Fruit fly (Drosophila melanogaster): ENCODE measurements around the gene Syx5.

The Syx5 gene

dm6 chr2L:16275809-16276178, 31.4 kb upstream of the Syx5 start:
- TF ChIP-seq CG8478 (optimal IDR thresholded peaks at IDR 0.05), result no peak
- peak; percentile 57 to 81 for TF ChIP-seq CTCF (optimal IDR thresholded peaks at IDR 0.05)

dm6 chr2L:16276820-16277219, 30.3 kb upstream of the Syx5 start:
- no peak for TF ChIP-seq CTCF (optimal IDR thresholded peaks at IDR 0.05)

- TF ChIP-seq CTCF (optimal IDR thresholded peaks at IDR 0.05), result no peak
- no peak for TF ChIP-seq CG8478 (optimal IDR thresholded peaks at IDR 0.05)
Measured at dm6 chr2L:16277922-16278321, 29.2 kb upstream of the Syx5 start.

dm6 chr2L:16278842-16279241, 28.3 kb upstream of the Syx5 start:
- TF ChIP-seq CG8478 (optimal IDR thresholded peaks at IDR 0.05) (no peak), CTCF (optimal IDR thresholded peaks at IDR 0.05) (no peak)

dm6 chr2L:16279774-16280252, 27.3 kb upstream of the Syx5 start:
- no peak for TF ChIP-seq CG8478 (optimal IDR thresholded peaks at IDR 0.05)
- TF ChIP-seq CTCF (optimal IDR thresholded peaks at IDR 0.05), result no peak

- TF ChIP-seq CG8478 (optimal IDR thresholded peaks at IDR 0.05) (no peak), CTCF (optimal IDR thresholded peaks at IDR 0.05) (no peak)
Measured at dm6 chr2L:16281419-16282076, 25.6 kb upstream of the Syx5 start.

- no peak for TF ChIP-seq CG8478 (optimal IDR thresholded peaks at IDR 0.05)
- TF ChIP-seq CTCF (optimal IDR thresholded peaks at IDR 0.05), result no peak
Measured at dm6 chr2L:16282077-16282471, 25.1 kb upstream of the Syx5 start.

- TF ChIP-seq CG8478 (optimal IDR thresholded peaks at IDR 0.05) (no peak), CTCF (optimal IDR thresholded peaks at IDR 0.05) (no peak)
Measured at dm6 chr2L:16282856-16283255, 24.3 kb upstream of the Syx5 start.

- peak in 1 of 2 experiments; percentile 6 for TF ChIP-seq CTCF (optimal IDR thresholded peaks at IDR 0.05)
- TF ChIP-seq CG8478 (optimal IDR thresholded peaks at IDR 0.05), result no peak
Measured at dm6 chr2L:16284306-16285299, 22.5 kb upstream of the Syx5 start.

- no peak for TF ChIP-seq CG8478 (optimal IDR thresholded peaks at IDR 0.05)
- no peak for TF ChIP-seq CTCF (optimal IDR thresholded peaks at IDR 0.05)
Measured at dm6 chr2L:16285692-16286359, 21.3 kb upstream of the Syx5 start.

dm6 chr2L:16286360-16287005, 20.7 kb upstream of the Syx5 start:
- TF ChIP-seq CG8478 (optimal IDR thresholded peaks at IDR 0.05), result no peak
- peak in 1 of 2 experiments; percentile 3 for TF ChIP-seq CTCF (optimal IDR thresholded peaks at IDR 0.05)

- TF ChIP-seq CTCF (optimal IDR thresholded peaks at IDR 0.05) (no peak), CG8478 (optimal IDR thresholded peaks at IDR 0.05) (no peak)
Measured at dm6 chr2L:16287006-16287601, 20.0 kb upstream of the Syx5 start.

dm6 chr2L:16287602-16288392, 19.3 kb upstream of the Syx5 start, which contains the start of the genes crp and pkaap:
Gene crp (minus strand): TSS chr2L:16287730.
Gene pkaap (plus strand): TSS chr2L:16288290.
- TF ChIP-seq CG8478 (optimal IDR thresholded peaks at IDR 0.05), result no peak
- TF ChIP-seq CTCF (optimal IDR thresholded peaks at IDR 0.05), result peak; percentile 98

dm6 chr2L:16288393-16288731, 18.8 kb upstream of the Syx5 start:
- TF ChIP-seq CTCF (optimal IDR thresholded peaks at IDR 0.05) (no peak), CG8478 (optimal IDR thresholded peaks at IDR 0.05) (no peak)

Measured in S2 (cell line).